Worm (Caenorhabditis elegans) whole organism, L1 larva: ENCODE results near the gene F11A10.5.

ENCODE experiments used
- C04F5.9 ChIP-seq: sonication (generic microtip); optimal IDR thresholded peaks from 2 replicates; lab custom pipeline; 2016; ENCODE audit warnings: missing genetic modification characterization, missing compliant biosample characterization
- C34B4.2 ChIP-seq: sonication (generic microtip); optimal IDR thresholded peaks from 2 replicates; lab custom pipeline; 2017; ENCODE audit warnings: mild to moderate bottlenecking, missing genetic modification characterization, missing compliant biosample characterization
- F16B12.6 ChIP-seq: fragments of 150-350 bp; optimal IDR thresholded peaks from 2 replicates; lab custom pipeline; 2014; ENCODE audit warnings: missing biosample characterization, missing genetic modification characterization
- ama-1 ChIP-seq: fragments of 150-350 bp; optimal IDR thresholded peaks from 2 replicates; lab custom pipeline; 2014
- ceh-82 ChIP-seq, 3 experiments: fragments of 150-350 bp in 1 of 3; sonication (generic microtip) in 2 of 3; optimal IDR thresholded peaks; 2 replicates each; lab custom pipeline; 2014 to 2017; ENCODE audit warnings: missing biosample characterization in 3 of 3, missing genetic modification characterization in 3 of 3
- ces-1 ChIP-seq: fragments of 150-350 bp; optimal IDR thresholded peaks from 2 replicates; lab custom pipeline; 2014; ENCODE audit warnings: missing biosample characterization, missing genetic modification reagents, missing genetic modification characterization
- dpl-1 ChIP-seq, 3 experiments: fragments of 150-350 bp in 2 of 3; sonication (generic microtip) in 1 of 3; optimal IDR thresholded peaks; 2 replicates each; lab custom pipeline; 2014 to 2017; ENCODE audit warnings: missing biosample characterization in 3 of 3, missing genetic modification characterization in 3 of 3, missing genetic modification reagents in 3 of 3
- efl-1 ChIP-seq, 4 experiments: fragments of 150-350 bp; optimal IDR thresholded peaks in 3 of 4; peaks in 1 of 4; 1 replicate in 1 of 4; 2 replicates in 3 of 4; lab custom pipeline; 2014; ENCODE audit warnings: missing biosample characterization in 2 of 4, missing genetic modification characterization in 2 of 4, missing genetic modification reagents in 2 of 4
- efl-3 ChIP-seq: fragments of 200-800 bp; sonication (Bioruptor generic); optimal IDR thresholded peaks from 2 replicates; lab custom pipeline; 2018; ENCODE audit warnings: mild to moderate bottlenecking, missing genetic modification characterization, missing compliant biosample characterization
- elt-3 ChIP-seq, 6 experiments: fragments of 150-350 bp in 1 of 6; sonication (generic microtip); optimal IDR thresholded peaks; 2 replicates each; lab custom pipeline; 2017 to 2018; ENCODE audit warnings: missing biosample characterization in 6 of 6, missing genetic modification characterization in 6 of 6, inconsistent platforms in 1 of 6
- hpl-2 ChIP-seq: fragments of 150-350 bp; optimal IDR thresholded peaks from 2 replicates; lab custom pipeline; 2014; ENCODE audit warnings: missing biosample characterization, missing genetic modification reagents, missing genetic modification characterization
- isw-1 ChIP-seq: fragments of 200-800 bp; sonication (Bioruptor generic); IDR thresholded peaks from 2 replicates; pipeline ENCODE4 v1.3.6; 2022; ENCODE audit warnings: missing genetic modification characterization, missing compliant biosample characterization
- lin-13 ChIP-seq: fragments of 150-350 bp; optimal IDR thresholded peaks from 2 replicates; lab custom pipeline; 2014; ENCODE audit warnings: missing biosample characterization, missing genetic modification reagents, missing genetic modification characterization
- lin-14 ChIP-seq: fragments of 200-800 bp; sonication (Bioruptor generic); optimal IDR thresholded peaks from 2 replicates; lab custom pipeline; 2018; ENCODE audit warnings: mild to moderate bottlenecking, missing genetic modification characterization, moderate library complexity, missing compliant biosample characterization
- lin-35 ChIP-seq, 2 experiments: fragments of 150-350 bp; optimal IDR thresholded peaks; 2 replicates each; lab custom pipeline; 2014; ENCODE audit warnings: missing biosample characterization in 2 of 2, missing genetic modification characterization in 2 of 2, missing genetic modification reagents in 2 of 2
- lsy-2 ChIP-seq, 2 experiments: fragments of 150-350 bp; optimal IDR thresholded peaks; 2 replicates each; lab custom pipeline; 2014; ENCODE audit warnings: missing biosample characterization in 2 of 2, missing genetic modification characterization in 2 of 2
- nhr-19 ChIP-seq: fragments of 200-800 bp; sonication (Bioruptor generic); conservative IDR thresholded peaks from 2 replicates; pipeline ENCODE4 v1.3.6; 2022; ENCODE audit warnings: missing genetic modification characterization, missing compliant biosample characterization
- nhr-20 ChIP-seq: sonication (generic microtip); optimal IDR thresholded peaks from 2 replicates; lab custom pipeline; 2016; ENCODE audit warnings: mild to moderate bottlenecking, missing genetic modification characterization, missing compliant biosample characterization
- nhr-237 ChIP-seq: fragments of 150-350 bp; optimal IDR thresholded peaks from 2 replicates; lab custom pipeline; 2014; ENCODE audit warnings: missing biosample characterization, missing genetic modification characterization
- nhr-47 ChIP-seq: sonication (generic microtip); optimal IDR thresholded peaks from 2 replicates; lab custom pipeline; 2016; ENCODE audit warnings: mild to moderate bottlenecking, missing genetic modification characterization, moderate library complexity, missing compliant biosample characterization
- nhr-71 ChIP-seq: sonication (generic microtip); optimal IDR thresholded peaks from 2 replicates; lab custom pipeline; 2016; ENCODE audit warnings: mild to moderate bottlenecking, missing genetic modification characterization, moderate library complexity, missing compliant biosample characterization
- nhr-77 ChIP-seq: fragments of 150-350 bp; optimal IDR thresholded peaks from 2 replicates; lab custom pipeline; 2014; ENCODE audit warnings: missing biosample characterization, missing genetic modification characterization
- nhr-84 ChIP-seq: sonication (generic microtip); optimal IDR thresholded peaks from 2 replicates; lab custom pipeline; 2017; ENCODE audit warnings: missing biosample characterization, missing genetic modification characterization
- nhr-85 ChIP-seq: sonication (generic microtip); peaks from one replicate; lab custom pipeline; 2016; ENCODE audit warnings: missing genetic modification characterization, inconsistent platforms, missing compliant biosample characterization
- pax-3 ChIP-seq: fragments of 200-800 bp; sonication (Bioruptor generic); optimal IDR thresholded peaks from 2 replicates; lab custom pipeline; 2018; ENCODE audit warnings: mild to moderate bottlenecking, missing genetic modification characterization, moderate library complexity, missing compliant biosample characterization
- rnt-1 ChIP-seq: sonication (generic microtip); optimal IDR thresholded peaks from 2 replicates; lab custom pipeline; 2016; ENCODE audit warnings: mild to moderate bottlenecking, missing genetic modification characterization, moderate library complexity, missing compliant biosample characterization
- snpc-4 ChIP-seq: fragments of 150-350 bp; optimal IDR thresholded peaks from 2 replicates; lab custom pipeline; 2014; ENCODE audit warnings: missing biosample characterization, missing genetic modification characterization
- snu-23 ChIP-seq: sonication (generic microtip); optimal IDR thresholded peaks from 2 replicates; lab custom pipeline; 2016; ENCODE audit warnings: missing genetic modification characterization, missing compliant biosample characterization
- sox-4 ChIP-seq: sonication (generic microtip); optimal IDR thresholded peaks from 2 replicates; lab custom pipeline; 2016; ENCODE audit warnings: missing genetic modification characterization, missing compliant biosample characterization
- swsn-7 ChIP-seq: sonication (generic microtip); optimal IDR thresholded peaks from 2 replicates; lab custom pipeline; 2016; ENCODE audit warnings: missing genetic modification characterization, missing compliant biosample characterization
- unc-130 ChIP-seq: fragments of 150-350 bp; optimal IDR thresholded peaks from 2 replicates; lab custom pipeline; 2017; ENCODE audit warnings: missing biosample characterization, missing genetic modification characterization, inconsistent platforms
- unc-86 ChIP-seq: sonication (generic microtip); optimal IDR thresholded peaks from 2 replicates; lab custom pipeline; 2016; ENCODE audit warnings: missing genetic modification characterization, missing compliant biosample characterization
- vab-15 ChIP-seq: sonication (generic microtip); optimal IDR thresholded peaks from 2 replicates; lab custom pipeline; 2017; ENCODE audit warnings: missing genotype, mild to moderate bottlenecking, missing genetic modification characterization, missing compliant biosample characterization
- xbp-1 ChIP-seq: sonication (generic microtip); optimal IDR thresholded peaks from 2 replicates; lab custom pipeline; 2016; ENCODE audit warnings: missing genetic modification characterization, missing compliant biosample characterization
- ztf-4 ChIP-seq: fragments of 150-350 bp; optimal IDR thresholded peaks from 2 replicates; lab custom pipeline; 2014; ENCODE audit warnings: missing biosample characterization, missing genetic modification characterization

The F11A10.5 gene

DNA sequence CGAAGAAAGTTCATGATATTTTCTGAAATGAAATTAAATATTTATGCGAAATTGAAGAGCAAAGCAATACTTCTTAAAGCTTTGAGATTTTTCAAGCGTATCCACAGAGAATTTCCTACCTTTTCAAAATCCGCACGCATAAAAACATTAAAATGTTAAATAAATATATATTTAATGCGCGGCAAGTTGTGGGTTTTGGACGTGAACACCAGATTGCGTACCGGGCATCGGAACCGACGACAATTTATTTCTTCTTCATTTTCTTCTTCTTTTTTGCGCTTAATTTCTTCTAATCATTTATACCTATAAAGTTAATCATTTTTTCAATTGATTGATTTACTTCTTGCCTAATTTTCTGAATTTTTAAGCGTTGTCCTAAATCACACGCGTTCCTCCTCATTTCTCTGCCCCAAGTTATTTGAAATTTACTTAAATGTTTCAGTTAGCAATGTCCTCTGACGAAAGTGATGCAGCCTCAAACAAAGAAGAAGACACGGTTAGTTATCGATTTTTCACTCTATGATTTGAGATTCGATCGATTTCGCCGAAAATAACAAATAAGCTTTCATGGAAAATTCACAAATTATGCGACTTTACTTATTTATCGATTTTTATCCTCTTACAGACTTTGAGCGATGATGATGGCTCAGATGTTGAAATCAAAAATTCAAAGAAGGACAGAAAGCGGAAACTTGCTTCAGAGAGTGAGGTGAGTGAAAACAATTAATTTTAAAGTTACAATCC, 42.7 kb upstream of the F11A10.5 start, which contains the start of the genes bre-5 and spt-5:
bre-5 (minus strand) TSS at position 167 of the 744 bp plus-strand sequence.
spt-5 (plus strand) TSS at position 443 of the 744 bp plus-strand sequence.
- no peak for TF ChIP-seq snpc-4 (tag; lab: Kevin White, UChicago)
- TF ChIP-seq rnt-1: peak; percentile 5
- peak; percentile 48 for TF ChIP-seq nhr-71
- peak; percentile 29 to 38 for TF ChIP-seq lin-35 (GFP tag; optimal IDR thresholded peaks at IDR 0.05; lab: Kevin White, UChicago)
- peak; percentile 52 for TF ChIP-seq nhr-47
- no peak for TF ChIP-seq sox-4 (tag; lab: Kevin White, UChicago)
- peak; percentile 5 to 40 (median 35) for TF ChIP-seq dpl-1 (GFP tag; optimal IDR thresholded peaks at IDR 0.05; lab: Kevin White, UChicago)
- TF ChIP-seq ceh-82 (tag; optimal IDR thresholded peaks at IDR 0.05; lab: Kevin White, UChicago): peak in 1 of 3 experiments; percentile 1
- peak; percentile 41 for TF ChIP-seq snu-23
- TF ChIP-seq swsn-7 (tag; lab: Kevin White, UChicago): peak; percentile 25
- TF ChIP-seq efl-1 (optimal IDR thresholded peaks at IDR 0.05; lab: Kevin White, UChicago): peak; percentile 24 to 47
- peak; percentile 50 to 72 for TF ChIP-seq efl-1 (GFP tag; optimal IDR thresholded peaks at IDR 0.05 in 1 of 2; lab: Kevin White, UChicago)
- no peak for TF ChIP-seq nhr-77 (tag; lab: Kevin White, UChicago)
- peak; percentile 16 for TF ChIP-seq xbp-1 (tag; lab: Kevin White, UChicago)
- 0 out of 2 replicates have a peak, but pooled peaks have one; percentile 12 for TF ChIP-seq nhr-19 (GFP tag; lab: Robert Waterston, UW)
- no peak for TF ChIP-seq ztf-4 (tag; lab: Kevin White, UChicago)
- TF ChIP-seq lsy-2 (tag; optimal IDR thresholded peaks at IDR 0.05; lab: Kevin White, UChicago): peak; percentile 49 to 62
- peak; percentile 61 for TF ChIP-seq unc-130 (tag; lab: Kevin White, UChicago)
- TF ChIP-seq isw-1 (GFP tag; lab: Robert Waterston, UW): no peak
- peak; percentile 34 for TF ChIP-seq nhr-20 (tag; lab: Kevin White, UChicago)
- TF ChIP-seq F16B12.6 (tag; lab: Kevin White, UChicago): peak; percentile 85
- TF ChIP-seq nhr-85 (tag; lab: Kevin White, UChicago): peak; percentile 45
- TF ChIP-seq, all 84 proteins: peak for 16

DNA sequence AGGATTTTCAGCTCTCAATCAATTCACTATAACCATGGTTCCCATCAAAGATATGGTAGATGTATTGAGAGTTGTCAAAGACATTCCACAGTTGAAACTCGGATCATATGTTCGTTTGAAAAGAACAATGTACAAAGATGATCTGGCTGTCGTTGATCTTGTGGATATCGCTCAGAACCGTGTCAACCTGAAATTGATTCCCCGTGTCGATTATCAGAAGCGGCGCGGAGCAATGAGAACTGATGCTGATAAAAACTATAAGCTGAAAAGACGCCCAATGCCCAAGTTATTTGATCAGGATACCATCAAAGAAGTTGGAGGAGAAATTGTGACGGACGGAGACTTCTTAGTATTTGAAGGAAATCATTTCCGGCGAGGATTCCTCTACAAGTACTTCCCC, 41.5 kb upstream of the F11A10.5 start:
- TF ChIP-seq snu-23: no peak
- no peak for TF ChIP-seq nhr-237 (tag; lab: Kevin White, UChicago)
- TF ChIP-seq unc-130 (tag; lab: Kevin White, UChicago): no peak
- TF ChIP-seq ces-1 (GFP tag; lab: Kevin White, UChicago): no peak
- no peak for TF ChIP-seq nhr-47
- no peak for TF ChIP-seq C34B4.2 (tag; lab: Kevin White, UChicago)
- TF ChIP-seq efl-1 (optimal IDR thresholded peaks at IDR 0.05; lab: Kevin White, UChicago): no peak
- no peak for TF ChIP-seq efl-1 (GFP tag; optimal IDR thresholded peaks at IDR 0.05 in 1 of 2; lab: Kevin White, UChicago)
- TF ChIP-seq efl-3 (GFP tag; lab: Kevin White, UChicago): no peak
- TF ChIP-seq lsy-2 (tag; optimal IDR thresholded peaks at IDR 0.05; lab: Kevin White, UChicago): no peak
- no peak for TF ChIP-seq nhr-84
- no peak for TF ChIP-seq pax-3 (tag; lab: Kevin White, UChicago)
- TF ChIP-seq vab-15: no peak
- TF ChIP-seq elt-3 (tag; optimal IDR thresholded peaks at IDR 0.05; lab: Kevin White, UChicago): no peak
- no peak for TF ChIP-seq lin-13

DNA sequence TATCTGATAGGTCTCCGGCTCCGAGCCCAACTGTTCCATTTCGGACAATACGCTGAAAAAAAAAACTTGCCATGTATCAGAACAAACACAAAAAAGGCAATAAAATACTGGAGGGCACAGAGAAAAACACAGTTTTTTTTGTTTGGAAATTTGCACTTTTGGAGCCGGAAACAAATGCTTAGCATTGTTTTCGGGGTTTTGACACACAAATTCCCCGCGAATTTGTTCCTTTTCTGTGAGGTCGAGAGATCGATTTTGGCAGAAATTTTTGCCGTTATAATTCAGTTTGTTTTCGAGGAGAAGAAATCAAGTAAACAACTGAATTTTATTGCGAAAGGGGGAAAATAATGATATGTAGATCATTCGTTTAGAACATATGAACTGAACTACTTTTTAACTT, 37.3 kb upstream of the F11A10.5 start, which contains the start of gene K08E4.2:
K08E4.2 (minus strand) TSS at position 54 of the 400 bp plus-strand sequence.
- TF ChIP-seq C04F5.9 (tag; lab: Kevin White, UChicago) (no peak), isw-1 (GFP tag; lab: Robert Waterston, UW) (no peak), lin-14 (no peak), vab-15 (no peak)
- TF ChIP-seq, all 84 proteins: peak for 0

DNA sequence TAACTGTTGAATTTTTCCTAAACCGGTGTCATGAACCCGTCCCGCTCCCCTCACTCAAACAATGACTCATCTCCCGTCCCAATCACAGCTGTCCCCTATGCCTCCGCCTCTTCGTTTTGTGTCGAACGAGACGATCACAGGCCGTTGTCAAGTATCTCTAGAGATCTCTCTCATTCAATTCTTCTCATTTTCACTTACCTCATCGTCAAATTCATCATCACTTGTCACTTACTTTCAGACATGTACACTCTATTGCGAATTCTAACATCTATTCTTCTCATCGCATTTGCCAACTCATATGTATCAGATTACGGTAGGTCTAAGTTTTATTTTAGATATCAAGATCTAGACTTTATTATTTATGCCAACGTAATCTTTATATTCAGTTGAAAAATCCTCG, 36.4 kb upstream of the F11A10.5 start, which contains the start of gene K08E4.3:
K08E4.3 (plus strand) TSS at position 235 of the 400 bp plus-strand sequence.
- TF ChIP-seq C34B4.2 (tag; lab: Kevin White, UChicago) (no peak), nhr-20 (tag; lab: Kevin White, UChicago) (no peak), F16B12.6 (tag; lab: Kevin White, UChicago) (no peak), lin-14 (peak; percentile 26), hpl-2 (GFP tag; lab: Kevin White, UChicago) (no peak), ama-1 (lab: Kevin White, UChicago) (no peak), unc-86 (tag; lab: Kevin White, UChicago) (no peak), lin-13 (no peak)
